Worm (Caenorhabditis elegans): ENCODE data around the gene kvs-4.

The kvs-4 gene

DNA sequence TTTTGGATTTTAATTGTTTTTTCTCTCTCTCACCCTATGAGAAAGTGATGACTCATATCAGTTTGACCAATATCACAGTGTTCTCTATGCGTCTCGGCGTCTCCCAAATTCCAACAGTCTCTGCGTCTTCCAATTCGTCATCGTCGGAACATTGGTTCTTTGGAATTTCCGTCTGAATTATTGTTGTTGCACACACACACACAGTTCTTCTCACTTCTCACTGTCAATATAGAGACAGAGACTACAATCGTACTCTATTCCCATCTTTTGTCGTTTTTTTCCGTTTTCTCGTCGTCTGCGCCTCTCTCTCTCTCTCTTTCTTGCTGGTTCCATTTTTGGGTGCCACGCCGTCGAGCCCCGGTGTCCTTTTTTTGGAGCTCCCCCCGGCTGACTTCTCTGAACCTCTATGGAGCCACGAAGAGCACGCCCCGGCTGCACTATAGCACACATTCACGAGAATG is 38.3 kb downstream of the kvs-4 start (continued):
- TF ChIP-seq B0336.3 (GFP tag; IDR thresholded peaks at IDR 0.05) (no peak), nhr-179 (tag; optimal IDR thresholded peaks at IDR 0.05) (no peak), rpc-1 (optimal IDR thresholded peaks at IDR 0.05) (no peak), rpc-1 (tag; optimal IDR thresholded peaks at IDR 0.05) (no peak), zfh-2 (GFP tag; conservative IDR thresholded peaks at IDR 0.05) (peak; percentile 90), lir-1 (GFP tag; conservative IDR thresholded peaks at IDR 0.05) (no peak), bed-1 (GFP tag; IDR thresholded peaks at IDR 0.05) (no peak), madf-8 (GFP tag; conservative IDR thresholded peaks at IDR 0.05) (no peak), aptf-3 (GFP tag; IDR thresholded peaks at IDR 0.05) (no peak)

DNA sequence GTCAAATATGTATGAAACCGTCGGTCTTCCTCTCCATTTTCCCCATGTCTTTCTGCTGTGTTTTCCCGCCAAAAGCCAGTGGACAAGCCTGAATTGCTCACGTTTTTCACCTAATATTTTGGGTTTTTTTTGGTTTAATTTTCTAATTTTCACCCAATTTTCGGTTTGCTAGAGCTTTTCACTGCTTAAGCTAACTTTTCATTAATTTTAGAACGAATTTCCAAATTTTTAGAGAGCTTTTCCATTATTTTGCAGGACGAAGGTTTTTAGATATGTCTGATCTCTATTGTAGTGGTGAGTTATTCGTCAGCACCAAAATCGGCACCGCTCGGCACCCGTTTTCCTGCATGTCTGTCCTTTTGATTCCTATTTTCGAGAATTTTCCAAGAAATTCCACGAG is 41.2 kb downstream of the kvs-4 start:
- TF ChIP-seq ccch-3 (GFP tag; optimal IDR thresholded peaks at IDR 0.05): no peak
- TF ChIP-seq unc-130 (GFP tag; optimal IDR thresholded peaks at IDR 0.05): no peak
- TF ChIP-seq dpl-1 (GFP tag; optimal IDR thresholded peaks at IDR 0.05): no peak
- no peak for TF ChIP-seq mcd-1 (GFP tag; IDR thresholded peaks at IDR 0.05)
- TF ChIP-seq chd-7 (tag; optimal IDR thresholded peaks at IDR 0.05): no peak
- TF ChIP-seq gei-17 (GFP tag; optimal IDR thresholded peaks at IDR 0.05): no peak
- no peak for TF ChIP-seq madf-3 (GFP tag; IDR thresholded peaks at IDR 0.05)
- no peak for TF ChIP-seq somi-1 (GFP tag; optimal IDR thresholded peaks at IDR 0.05)
- no peak for TF ChIP-seq bed-2 (GFP tag; IDR thresholded peaks at IDR 0.05)
- TF ChIP-seq hmg-1.2 (GFP tag; IDR thresholded peaks at IDR 0.05): no peak
- TF ChIP-seq bed-1 (GFP tag; IDR thresholded peaks at IDR 0.05): no peak
- no peak for TF ChIP-seq lir-1 (GFP tag; conservative IDR thresholded peaks at IDR 0.05)
- TF ChIP-seq F49E8.2 (tag; optimal IDR thresholded peaks at IDR 0.05; ENCODE audit: insufficient read depth): no peak
- no peak for TF ChIP-seq Y53G8AR.9 (GFP tag; conservative IDR thresholded peaks at IDR 0.05)
- no peak for TF ChIP-seq attf-6 (GFP tag; IDR thresholded peaks at IDR 0.05)
- TF ChIP-seq ceh-40 (GFP tag; IDR thresholded peaks at IDR 0.05): no peak
- TF ChIP-seq F57A8.1 (GFP tag; optimal IDR thresholded peaks at IDR 0.05): no peak
- no peak for TF ChIP-seq lsy-27 (tag; optimal IDR thresholded peaks at IDR 0.05; ENCODE audit: borderline replicate concordance, insufficient read depth)
- no peak for TF ChIP-seq egrh-3 (GFP tag; IDR thresholded peaks at IDR 0.05)

DNA sequence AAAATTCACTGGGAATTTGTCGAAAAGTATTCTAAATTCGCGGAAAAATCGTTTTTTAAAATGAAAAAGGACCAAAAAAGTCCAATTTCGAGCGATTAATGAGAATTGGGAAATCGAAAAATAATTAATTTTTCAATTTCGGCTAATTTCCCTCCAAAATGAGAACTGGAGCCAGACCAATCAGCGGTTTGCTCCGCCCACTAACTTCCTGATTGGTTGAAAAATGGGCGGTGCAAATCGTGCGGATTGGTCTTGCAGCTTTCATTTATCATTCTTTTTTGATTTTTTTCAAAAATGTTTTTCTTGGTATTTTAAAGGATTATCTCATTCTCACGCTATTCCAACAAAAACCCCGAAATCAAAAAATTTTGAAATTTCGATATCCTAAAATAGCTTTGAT is 41.7 kb downstream of the kvs-4 start:
- TF ChIP-seq ceh-100 (GFP tag; IDR thresholded peaks at IDR 0.05) (no peak), F52B5.7 (tag; optimal IDR thresholded peaks at IDR 0.05) (no peak)

DNA sequence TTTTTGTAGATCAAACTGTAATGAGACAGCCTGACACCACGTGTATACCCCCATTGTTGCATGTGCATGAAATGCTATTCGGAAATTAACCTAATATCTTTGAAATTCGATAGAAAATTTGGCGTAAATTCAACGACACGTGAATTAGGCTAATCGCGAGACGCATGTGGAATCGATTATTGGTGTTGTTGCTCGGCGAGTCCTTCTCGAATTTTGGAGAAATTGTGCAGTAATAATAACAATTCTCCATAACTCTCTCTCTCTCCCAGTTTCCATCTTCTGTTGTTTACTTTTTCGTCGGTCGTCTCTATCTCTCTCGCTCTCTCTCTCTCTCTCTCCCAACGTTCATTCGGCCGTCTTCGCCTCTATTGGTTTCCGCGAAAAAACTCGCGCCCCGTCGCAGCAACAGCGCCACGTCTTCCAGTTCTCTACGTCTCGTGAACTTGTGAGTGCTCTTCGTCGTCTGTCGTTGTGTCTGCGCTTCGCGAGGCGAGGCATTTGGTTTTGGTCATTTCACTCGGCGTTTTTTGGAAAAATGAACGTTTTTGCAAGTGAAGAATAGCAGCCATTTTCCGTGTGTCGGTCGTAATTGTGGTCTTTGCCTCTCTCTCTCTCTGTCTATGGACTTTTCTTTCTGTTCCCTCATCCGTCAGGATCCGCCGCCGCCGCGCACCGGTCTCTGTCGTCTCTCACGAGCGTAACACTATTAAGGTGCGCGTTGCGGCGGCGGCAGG is 42.3 kb downstream of the kvs-4 start:
- TF ChIP-seq lin-35 (GFP tag; optimal IDR thresholded peaks at IDR 0.05) (peak in 1 of 3 experiments; percentile 44), attf-5 (GFP tag; optimal IDR thresholded peaks at IDR 0.05) (peak; percentile 80), F52B5.7 (tag; optimal IDR thresholded peaks at IDR 0.05) (no peak), K11D2.4 (GFP tag; IDR thresholded peaks at IDR 0.05) (0 out of 2 replicates have a peak, but pooled peaks have one; percentile 35), snpc-4 (GFP tag; optimal IDR thresholded peaks at IDR 0.05) (no peak), snpc-4 (tag; optimal IDR thresholded peaks at IDR 0.05) (peak in 2 of 4 experiments; percentile 6 to 48), nhr-90 (tag; optimal IDR thresholded peaks at IDR 0.05) (no peak), zfh-2 (GFP tag; conservative IDR thresholded peaks at IDR 0.05) (peak; percentile 96), F57C9.4 (tag; optimal IDR thresholded peaks at IDR 0.05) (no peak), ztf-26 (tag; optimal IDR thresholded peaks at IDR 0.05) (peak; percentile 40), mcd-1 (GFP tag; IDR thresholded peaks at IDR 0.05) (peak; percentile 65), K12H6.12 (tag; optimal IDR thresholded peaks at IDR 0.05) (peak; percentile 76), chd-7 (tag; optimal IDR thresholded peaks at IDR 0.05) (no peak), C06A6.2 (GFP tag; conservative IDR thresholded peaks at IDR 0.05) (no peak), egrh-3 (GFP tag; IDR thresholded peaks at IDR 0.05) (peak; percentile 55; the same call in 1 of the 2 replicates), akir-1 (GFP tag; optimal IDR thresholded peaks at IDR 0.05) (no peak), let-607 (tag; optimal IDR thresholded peaks at IDR 0.05) (peak in 1 of 2 experiments; percentile 52), madf-8 (GFP tag; conservative IDR thresholded peaks at IDR 0.05) (no peak), dox-1 (GFP tag; IDR thresholded peaks at IDR 0.05) (peak; percentile 75), nhr-80 (tag; optimal IDR thresholded peaks at IDR 0.05) (peak; percentile 77), lin-40 (tag; optimal IDR thresholded peaks at IDR 0.05) (peak; percentile 68), hmg-1.2 (GFP tag; IDR thresholded peaks at IDR 0.05) (peak; percentile 82)
